Worm (Caenorhabditis elegans) whole organism, L3 larva: ENCODE measurements around the gene gpa-2.

Experiments used
- R02D3.7 ChIP-seq: fragments of 150-350 bp; optimal IDR thresholded peaks from 2 replicates; lab custom pipeline; 2014; ENCODE audit warnings: missing biosample characterization, missing genetic modification characterization
- ZK546.5 ChIP-seq: sonication (generic microtip); optimal IDR thresholded peaks from 2 replicates; lab custom pipeline; 2017; ENCODE audit warnings: missing biosample characterization, missing genetic modification characterization
- elt-3 ChIP-seq, 3 experiments: fragments of 150-350 bp in 1 of 3; sonication (generic microtip) in 2 of 3; optimal IDR thresholded peaks; 2 replicates in 2 of 3; 4 replicates in 1 of 3; lab custom pipeline; 2014 to 2017; ENCODE audit warnings: missing biosample characterization in 3 of 3, missing genetic modification characterization in 3 of 3
- lin-15B ChIP-seq: fragments of 150-350 bp; optimal IDR thresholded peaks from 2 replicates; lab custom pipeline; 2014; ENCODE audit warnings: missing biosample characterization, missing genetic modification characterization
- nhr-23 ChIP-seq: fragments of 150-350 bp; optimal IDR thresholded peaks from 2 replicates; lab custom pipeline; 2014; ENCODE audit warnings: missing biosample characterization, missing genetic modification reagents, missing genetic modification characterization
- pha-4 ChIP-seq: fragments of 150-350 bp; optimal IDR thresholded peaks from 2 replicates; lab custom pipeline; 2014; ENCODE audit warnings: missing biosample characterization, missing genetic modification reagents, missing genetic modification characterization
- skn-1 ChIP-seq: fragments of 150-350 bp; optimal IDR thresholded peaks from 2 replicates; lab custom pipeline; 2014; ENCODE audit warnings: missing biosample characterization, missing genetic modification characterization
- snpc-4 ChIP-seq: fragments of 150-350 bp; optimal IDR thresholded peaks from 2 replicates; lab custom pipeline; 2014; ENCODE audit warnings: missing biosample characterization, missing genetic modification characterization
- unc-39 ChIP-seq: sonication (generic microtip); optimal IDR thresholded peaks from 4 replicates; lab custom pipeline; 2017; ENCODE audit warnings: missing biosample characterization, missing genetic modification characterization
- unc-62 ChIP-seq: fragments of 150-350 bp; sonication (generic microtip); optimal IDR thresholded peaks from 4 replicates; lab custom pipeline; 2014; ENCODE audit warnings: missing biosample characterization, missing genetic modification reagents, missing genetic modification characterization
- ztf-11 ChIP-seq: fragments of 150-350 bp; optimal IDR thresholded peaks from 2 replicates; lab custom pipeline; 2014; ENCODE audit warnings: missing biosample characterization, missing genetic modification characterization

ce11 chrV:8351371-8351770, 19.4 kb upstream of the gpa-2 start, which contains the start of gene srsx-22:
- no peak for TF ChIP-seq ztf-11 (tag; lab: Kevin White, UChicago)
- no peak for TF ChIP-seq nhr-23
- no peak for TF ChIP-seq elt-3 (tag; optimal IDR thresholded peaks at IDR 0.05; lab: Kevin White, UChicago)
- TF ChIP-seq snpc-4 (tag; lab: Kevin White, UChicago): no peak
- no peak for TF ChIP-seq ZK546.5
- TF ChIP-seq unc-62 (GFP tag; lab: Kevin White, UChicago): no peak
- TF ChIP-seq lin-15B (tag; lab: Kevin White, UChicago): no peak
- no peak for TF ChIP-seq R02D3.7 (tag; lab: Kevin White, UChicago)
- no peak for TF ChIP-seq unc-39
- no peak for TF ChIP-seq pha-4 (tag; lab: Kevin White, UChicago)
- no peak for TF ChIP-seq skn-1
